Fruit fly (Drosophila melanogaster): ENCODE measurements around the gene Uch-L5.
A peak's percentile ranks its signal among the peaks of the same experiment; 100 is the strongest.

Uch-L5 gene

DNA sequence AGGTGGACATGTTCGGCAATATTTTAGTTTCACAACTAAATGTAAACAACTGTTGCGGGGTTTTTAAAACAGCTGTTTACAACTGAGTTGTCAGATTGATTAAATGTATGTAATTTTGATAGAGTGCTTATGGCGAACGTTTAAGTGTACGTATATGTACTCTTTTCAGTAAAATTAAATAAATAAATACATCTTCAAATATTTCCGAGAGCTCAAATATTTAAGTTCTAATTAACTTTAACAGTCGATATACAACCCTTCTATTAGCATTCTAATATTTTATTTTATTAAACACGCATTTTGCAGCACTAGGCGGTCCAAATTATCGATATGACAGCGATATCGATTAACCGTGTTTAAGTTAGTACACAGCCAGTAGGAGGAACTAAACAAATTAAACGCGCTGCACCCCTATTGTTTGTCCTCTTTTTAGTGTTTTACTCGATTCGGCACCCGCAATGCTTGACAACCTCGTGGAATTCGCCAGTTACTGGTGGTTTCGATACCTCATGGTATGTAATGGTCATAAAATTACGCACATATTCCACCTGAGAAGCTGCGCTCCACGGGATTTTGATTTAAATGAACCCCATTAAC is 25.1 kb downstream of the Uch-L5 start, which contains the start of the genes CG3448 and ghi (continued):
- TF ChIP-seq CG16779 (GFP tag; IDR thresholded peaks at IDR 0.05) (no peak), hkb (optimal IDR thresholded peaks at IDR 0.05) (no peak), hkb (GFP tag; IDR thresholded peaks at IDR 0.05) (peak; percentile 58), CG1602 (GFP tag; optimal IDR thresholded peaks at IDR 0.05) (no peak), CG12104 (GFP tag; optimal IDR thresholded peaks at IDR 0.05) (peak; percentile 45), CG17802 (tag; optimal IDR thresholded peaks at IDR 0.05) (peak; percentile 11), Jarid2 (GFP tag; optimal IDR thresholded peaks at IDR 0.05) (no peak), CG17912 (GFP tag; optimal IDR thresholded peaks at IDR 0.05) (peak; percentile 6), CG9876 (GFP tag; optimal IDR thresholded peaks at IDR 0.05) (no peak), Doc3 (GFP tag; IDR thresholded peaks at IDR 0.05; ENCODE audit: partially characterized antibody) (peak; percentile 65; the same call in 2 of the 3 replicates), CG3065 (GFP tag; optimal IDR thresholded peaks at IDR 0.05) (no peak), fru (optimal IDR thresholded peaks at IDR 0.05) (no peak), twi (tag; optimal IDR thresholded peaks at IDR 0.05) (peak; percentile 13), CG14441 (GFP tag; IDR thresholded peaks at IDR 0.05) (peak; percentile 40; the same call in 1 of the 2 replicates), pnt (GFP tag; optimal IDR thresholded peaks at IDR 0.05) (peak; percentile 29), CG12236 (GFP tag; optimal IDR thresholded peaks at IDR 0.05) (no peak), CG12299 (tag; optimal IDR thresholded peaks at IDR 0.05) (peak; percentile 8), HmgZ (tag; optimal IDR thresholded peaks at IDR 0.05) (peak; percentile 74), CG34224 (GFP tag; IDR thresholded peaks at IDR 0.05; ENCODE audit: partially characterized antibody) (peak; percentile 74), CG8388 (GFP tag; optimal IDR thresholded peaks at IDR 0.05) (peak; percentile 51), Ssrp (tag; optimal IDR thresholded peaks at IDR 0.05) (no peak), MTF-1 (GFP tag; optimal IDR thresholded peaks at IDR 0.05; ENCODE audit: borderline replicate concordance) (no peak), vfl (GFP tag; optimal IDR thresholded peaks at IDR 0.05) (peak; percentile 14), Opbp (GFP tag; IDR thresholded peaks at IDR 0.05; ENCODE audit: partially characterized antibody) (peak; percentile 75; the same call in 2 of the 3 replicates), Gug (GFP tag; IDR thresholded peaks at IDR 0.05) (peak; percentile 31; the same call in 1 of the 4 replicates), CG9437 (GFP tag; optimal IDR thresholded peaks at IDR 0.05) (no peak), Awh (GFP tag; IDR thresholded peaks at IDR 0.05) (peak; percentile 72), CG11456 (GFP tag; IDR thresholded peaks at IDR 0.05) (peak; percentile 58; the same call in 1 of the 3 replicates), tup (GFP tag; optimal IDR thresholded peaks at IDR 0.05) (no peak), zfh2 (GFP tag; optimal IDR thresholded peaks at IDR 0.05) (peak; percentile 67), H2.0 (GFP tag; IDR thresholded peaks at IDR 0.05) (no peak), ap (GFP tag; IDR thresholded peaks at IDR 0.05) (no peak), btn (GFP tag; optimal IDR thresholded peaks at IDR 0.05) (no peak), stc (GFP tag; IDR thresholded peaks at IDR 0.05) (peak; percentile 58), trem (tag; optimal IDR thresholded peaks at IDR 0.05) (peak; percentile 84), CG31224 (GFP tag; IDR thresholded peaks at IDR 0.05) (peak; percentile 40), CG7271 (tag; optimal IDR thresholded peaks at IDR 0.05) (peak; percentile 36), exex (tag; optimal IDR thresholded peaks at IDR 0.05) (peak; percentile 56), CG15514 (GFP tag; optimal IDR thresholded peaks at IDR 0.05) (peak; percentile 70), CG15269 (tag; optimal IDR thresholded peaks at IDR 0.05) (peak; percentile 28), Dref (GFP tag; IDR thresholded peaks at IDR 0.05) (peak; percentile 83), CG15073 (GFP tag; optimal IDR thresholded peaks at IDR 0.05) (no peak), ro (GFP tag; IDR thresholded peaks at IDR 0.05) (no peak), CG17612 (GFP tag; IDR thresholded peaks at IDR 0.05) (no peak), CG9817 (tag; optimal IDR thresholded peaks at IDR 0.05) (peak; percentile 73), CG15011 (GFP tag; optimal IDR thresholded peaks at IDR 0.05) (peak; percentile 51), CG2199 (GFP tag; IDR thresholded peaks at IDR 0.05) (no peak), CG12155 (GFP tag; optimal IDR thresholded peaks at IDR 0.05) (peak; percentile 57), CG6813 (GFP tag; optimal IDR thresholded peaks at IDR 0.05) (no peak), CkIIα-i1 (GFP tag; IDR thresholded peaks at IDR 0.05) (no peak), trh (GFP tag; optimal IDR thresholded peaks at IDR 0.05) (no peak)
